Worm (Caenorhabditis elegans): ENCODE results near the gene trpp-6.

The trpp-6 gene

ce11 chrV:9974264-9974663 is 17.4 kb upstream of the trpp-6 start:
- TF ChIP-seq nfya-1 (tag; optimal IDR thresholded peaks at IDR 0.05; ENCODE audit: insufficient read depth) (peak; percentile 46), elt-1 (tag; optimal IDR thresholded peaks at IDR 0.05) (no peak), sea-2 (GFP tag; optimal IDR thresholded peaks at IDR 0.05) (no peak), fkh-10 (GFP tag; optimal IDR thresholded peaks at IDR 0.05) (peak; percentile 72), lin-39 (tag; optimal IDR thresholded peaks at IDR 0.05) (peak; percentile 1)

DNA sequence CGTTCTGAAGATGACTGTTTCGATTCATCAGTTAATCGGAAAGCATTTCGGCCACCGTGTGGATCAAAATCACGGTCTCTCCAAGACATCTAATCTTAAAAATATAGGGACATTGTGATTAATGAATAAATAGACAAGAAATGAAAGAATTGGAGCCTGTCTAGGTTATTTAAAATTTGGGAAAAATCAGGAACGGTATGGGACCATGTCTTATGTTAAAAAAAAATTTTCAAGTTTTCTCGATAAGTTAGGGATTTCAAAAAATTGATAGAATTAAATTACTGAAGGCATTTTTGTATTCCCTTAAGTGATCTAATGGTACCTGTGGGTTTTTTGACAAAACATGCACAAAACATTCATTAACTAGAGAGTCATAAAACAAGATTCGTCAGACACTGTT is 15.6 kb upstream of the trpp-6 start, which contains the start of gene unc-41:
Gene unc-41 (minus strand): TSS at position 101 of the 400 bp plus-strand sequence.
- TF ChIP-seq tbx-2 (tag; optimal IDR thresholded peaks at IDR 0.05), result no peak
- TF ChIP-seq lsy-12 (tag; optimal IDR thresholded peaks at IDR 0.05), result no peak
- TF ChIP-seq daf-12 (tag; optimal IDR thresholded peaks at IDR 0.05), result no peak
- TF ChIP-seq nhr-11 (tag; optimal IDR thresholded peaks at IDR 0.05), result no peak

- peak; percentile 62 for TF ChIP-seq fkh-10 (GFP tag; optimal IDR thresholded peaks at IDR 0.05)
- no peak for TF ChIP-seq ceh-28 (tag; optimal IDR thresholded peaks at IDR 0.05)
These were observed 14.5 kb upstream of the trpp-6 start for ce11 chrV:9977211-9977610.

ce11 chrV:9978425-9978824 is 13.3 kb upstream of the trpp-6 start:
- TF ChIP-seq lin-39 (tag; optimal IDR thresholded peaks at IDR 0.05) (peak; percentile 59), nhr-12 (tag; optimal IDR thresholded peaks at IDR 0.05) (no peak), nfya-1 (tag; optimal IDR thresholded peaks at IDR 0.05; ENCODE audit: insufficient read depth) (peak; percentile 60), hmg-11 (tag; optimal IDR thresholded peaks at IDR 0.05) (peak; percentile 48), snpc-4 (tag; optimal IDR thresholded peaks at IDR 0.05) (peak; percentile 5)

DNA sequence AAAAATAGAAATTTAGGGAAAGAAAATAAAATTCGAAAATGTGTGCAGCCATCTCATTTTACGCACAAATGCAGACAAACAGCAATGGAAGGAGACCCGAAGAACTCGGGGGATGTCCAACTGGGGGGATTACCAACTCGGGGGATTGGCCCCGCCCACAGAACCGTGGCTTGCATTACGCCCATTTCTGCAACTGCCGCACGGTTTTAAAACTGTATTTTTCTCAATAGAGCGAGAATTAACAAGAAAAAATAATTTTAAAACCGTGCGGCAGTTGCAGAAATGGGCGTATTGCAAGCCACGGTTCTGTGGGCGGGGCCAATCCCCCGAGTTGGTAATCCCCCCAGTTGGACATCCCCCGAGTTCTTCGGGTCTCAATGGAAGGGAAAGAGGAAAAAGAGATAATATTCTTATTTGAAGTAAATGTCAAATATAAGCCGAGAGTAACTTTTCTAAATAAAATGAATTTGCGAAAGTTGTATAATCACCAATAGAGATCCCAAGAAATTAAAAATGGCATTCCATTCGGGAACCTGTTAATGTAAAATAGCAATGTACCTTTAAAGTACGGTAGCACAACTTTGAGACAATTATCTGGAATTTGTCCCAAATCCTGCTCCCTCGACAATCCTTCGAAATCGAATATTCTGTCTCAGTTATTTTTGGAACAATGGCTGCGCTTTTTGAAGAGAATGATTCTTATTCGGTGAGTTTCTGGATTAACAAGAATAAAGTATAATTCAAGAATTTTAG is 10.8 kb upstream of the trpp-6 start, which contains the start of the genes ruvb-1 and tofu-1:
Gene ruvb-1 (minus strand): TSS at position 72 of the 753 bp plus-strand sequence.
Gene tofu-1 (plus strand): TSS at position 417 of the 753 bp plus-strand sequence.
- TF ChIP-seq elt-2 (tag; optimal IDR thresholded peaks at IDR 0.05) (peak; percentile 47), nhr-25 (tag; optimal IDR thresholded peaks at IDR 0.05) (peak; percentile 56), hmg-11 (tag; optimal IDR thresholded peaks at IDR 0.05) (peak; percentile 53), nfya-1 (tag; optimal IDR thresholded peaks at IDR 0.05; ENCODE audit: insufficient read depth) (peak; percentile 59), lin-15B (tag; optimal IDR thresholded peaks at IDR 0.05) (peak; percentile 47), nhr-23 (tag; optimal IDR thresholded peaks at IDR 0.05) (peak; percentile 75), lsy-12 (tag; optimal IDR thresholded peaks at IDR 0.05) (peak; percentile 43), ceh-28 (tag; optimal IDR thresholded peaks at IDR 0.05) (peak; percentile 43), tbx-2 (tag; optimal IDR thresholded peaks at IDR 0.05) (peak; percentile 48), nhr-43 (tag; optimal IDR thresholded peaks at IDR 0.05; ENCODE audit: poor library complexity, severe bottlenecking) (peak; percentile 70), lin-39 (tag; optimal IDR thresholded peaks at IDR 0.05) (peak; percentile 31), R02D3.7 (tag; optimal IDR thresholded peaks at IDR 0.05) (peak; percentile 19)

DNA sequence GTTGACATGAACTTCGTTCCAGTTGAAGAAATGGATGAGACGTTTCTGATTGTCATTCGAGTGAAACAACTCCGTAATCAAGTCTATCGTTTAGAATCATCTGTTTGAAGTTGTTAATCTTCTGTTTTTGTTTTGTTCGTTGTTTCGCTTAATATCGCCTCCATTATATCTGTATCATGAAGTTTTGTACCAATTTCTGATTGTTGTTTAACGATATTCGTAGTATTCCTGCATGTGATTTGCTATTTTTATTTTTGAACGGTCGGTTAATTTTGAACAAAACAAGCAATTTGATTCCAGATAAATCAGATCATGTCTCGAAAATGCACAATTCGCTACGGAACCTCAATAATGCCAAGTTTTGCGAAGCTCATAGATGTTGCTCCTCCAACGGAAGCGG is 9.1 kb upstream of the trpp-6 start, which contains the start of gene C27H6.9:
Gene C27H6.9 (plus strand): TSS at position 301 of the 400 bp plus-strand sequence.
- TF ChIP-seq jun-1 (tag; optimal IDR thresholded peaks at IDR 0.05), result no peak
- no peak for TF ChIP-seq eor-1 (tag; optimal IDR thresholded peaks at IDR 0.05)
- TF ChIP-seq ceh-16 (tag; optimal IDR thresholded peaks at IDR 0.05), result no peak
- TF ChIP-seq egl-5 (tag; optimal IDR thresholded peaks at IDR 0.05), result no peak
- TF ChIP-seq nhr-77 (tag; optimal IDR thresholded peaks at IDR 0.05), result no peak
- no peak for TF ChIP-seq skn-1 (tag; optimal IDR thresholded peaks at IDR 0.05)
- TF ChIP-seq ZK546.5 (tag; optimal IDR thresholded peaks at IDR 0.05), result no peak
- TF ChIP-seq fkh-10 (GFP tag; optimal IDR thresholded peaks at IDR 0.05), result no peak
- TF ChIP-seq zag-1 (tag; optimal IDR thresholded peaks at IDR 0.05), result no peak
- TF ChIP-seq mdl-1 (tag; optimal IDR thresholded peaks at IDR 0.05), result no peak
- no peak for TF ChIP-seq nhr-237 (tag; optimal IDR thresholded peaks at IDR 0.05)
- TF ChIP-seq ama-1 (optimal IDR thresholded peaks at IDR 0.05), result no peak
- no peak for TF ChIP-seq lsy-12 (tag; optimal IDR thresholded peaks at IDR 0.05)
- TF ChIP-seq lin-39 (tag; optimal IDR thresholded peaks at IDR 0.05), result no peak
- TF ChIP-seq aly-2 (tag; optimal IDR thresholded peaks at IDR 0.05), result no peak
- TF ChIP-seq sea-2 (GFP tag; optimal IDR thresholded peaks at IDR 0.05), result no peak
